Fruit fly (Drosophila melanogaster) whole organism: Measurements from ENCODE around the gene Cyt-c-d.

Experiments
- CG8478 ChIP-seq: fragments of >200 bp; optimal IDR thresholded peaks from 2 replicates; lab custom pipeline; 2018; ENCODE audit warnings: inconsistent platforms
- EcR ChIP-seq, 2 experiments: fragments of >200 bp; optimal IDR thresholded peaks; 2 replicates each; lab custom pipeline; 2017; ENCODE audit warnings: missing biosample characterization in 2 of 2, missing genetic modification characterization in 2 of 2, missing genetic modification reagents in 2 of 2
- usp ChIP-seq: fragments of >200 bp; optimal IDR thresholded peaks from 2 replicates; lab custom pipeline; 2017; ENCODE audit warnings: missing biosample characterization, missing genetic modification characterization, mixed read lengths

dm6 chr2L:16679073-16679472 is 36.6 kb upstream of the Cyt-c-d start:
- no peak for TF ChIP-seq EcR (GFP tag; optimal IDR thresholded peaks at IDR 0.05; lab: Kevin White, UChicago)
- no peak for TF ChIP-seq usp
- TF ChIP-seq CG8478 (lab: Kevin White, UChicago) = no peak
